Worm (Caenorhabditis elegans): ENCODE data around the gene F17E9.5.

Gene F17E9.5

DNA sequence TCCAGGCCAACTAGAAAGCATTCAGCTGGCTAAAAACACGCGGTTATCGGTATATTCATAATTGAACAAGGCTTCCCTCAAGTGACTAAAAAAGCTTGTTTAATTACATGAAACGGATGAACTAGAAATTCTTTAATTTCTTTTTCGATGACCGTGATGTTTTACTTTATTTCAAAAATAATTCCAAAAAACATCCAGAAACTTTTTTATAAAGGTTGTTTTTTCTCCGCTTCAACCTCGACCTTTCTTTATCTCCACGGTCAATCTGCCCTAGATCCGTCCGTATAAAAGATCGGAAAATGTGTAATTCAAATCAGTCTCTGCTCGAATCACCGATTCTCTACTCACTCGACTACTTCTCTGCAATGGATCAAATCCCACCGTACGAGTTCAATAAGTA, at the start of gene F17E9.5:
TSS of gene F17E9.5 (plus strand) at position 301 of the 400 bp plus-strand sequence.
- TF ChIP-seq lin-14 (GFP tag; optimal IDR thresholded peaks at IDR 0.05) = no peak
- TF ChIP-seq mdl-1 (tag; optimal IDR thresholded peaks at IDR 0.05) = no peak
- TF ChIP-seq ama-1 (optimal IDR thresholded peaks at IDR 0.05) = no peak
- no peak for TF ChIP-seq nhr-71 (tag; optimal IDR thresholded peaks at IDR 0.05)
- TF ChIP-seq ceh-82 (tag; optimal IDR thresholded peaks at IDR 0.05) = no peak
- TF ChIP-seq xbp-1 (tag; optimal IDR thresholded peaks at IDR 0.05) = no peak
- no peak for TF ChIP-seq nhr-85 (tag)
- no peak for TF ChIP-seq efl-3 (GFP tag; optimal IDR thresholded peaks at IDR 0.05)
- no peak for TF ChIP-seq elt-3 (tag; optimal IDR thresholded peaks at IDR 0.05)
- TF ChIP-seq unc-130 (tag; optimal IDR thresholded peaks at IDR 0.05) = no peak
- TF ChIP-seq mab-9 (GFP tag; IDR thresholded peaks at IDR 0.05) = no peak
- no peak for TF ChIP-seq egl-13 (tag; optimal IDR thresholded peaks at IDR 0.05)
- TF ChIP-seq nhr-19 (GFP tag; conservative IDR thresholded peaks at IDR 0.05) = no peak
- no peak for TF ChIP-seq mef-2 (tag; optimal IDR thresholded peaks at IDR 0.05)
- TF ChIP-seq nhr-84 (tag; optimal IDR thresholded peaks at IDR 0.05) = no peak
- TF ChIP-seq fkh-4 (tag; optimal IDR thresholded peaks at IDR 0.05; ENCODE audit: borderline replicate concordance) = no peak

DNA sequence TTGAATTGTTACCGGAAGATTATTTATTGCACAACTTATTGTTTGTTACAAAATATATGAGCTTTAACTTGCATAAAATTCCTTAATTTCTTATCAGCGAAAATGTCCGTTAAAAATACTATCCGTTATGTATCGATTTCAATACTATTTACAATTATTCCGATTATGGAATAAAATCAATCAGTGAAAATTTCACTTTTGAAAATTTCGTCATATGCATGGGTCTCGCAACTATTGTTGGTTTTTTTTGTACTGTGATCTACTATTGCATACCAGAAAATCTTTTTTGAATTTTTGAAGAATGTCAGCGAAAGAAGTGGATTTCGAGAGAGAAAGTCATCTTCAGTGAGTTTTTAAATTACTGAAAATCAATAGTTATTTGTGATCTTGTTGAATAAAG, 48.4 kb upstream of the F17E9.5 start, which contains the start of gene nprl-3:
TSS of gene nprl-3 (plus strand) at position 301 of the 400 bp plus-strand sequence.
- TF ChIP-seq isw-1 (GFP tag; IDR thresholded peaks at IDR 0.05) (no peak), rnt-1 (tag; optimal IDR thresholded peaks at IDR 0.05) (no peak), mef-2 (tag; optimal IDR thresholded peaks at IDR 0.05) (no peak), nhr-85 (tag) (no peak), lin-35 (GFP tag; optimal IDR thresholded peaks at IDR 0.05) (no peak), ztf-4 (tag; optimal IDR thresholded peaks at IDR 0.05) (no peak), nhr-71 (tag; optimal IDR thresholded peaks at IDR 0.05) (no peak), nhr-77 (tag; optimal IDR thresholded peaks at IDR 0.05) (no peak), alr-1 (tag; optimal IDR thresholded peaks at IDR 0.05; ENCODE audit: borderline replicate concordance) (no peak), fos-1 (tag; optimal IDR thresholded peaks at IDR 0.05) (no peak), unc-86 (tag; optimal IDR thresholded peaks at IDR 0.05) (no peak), elt-2 (tag; optimal IDR thresholded peaks at IDR 0.05) (no peak), nhr-20 (tag; optimal IDR thresholded peaks at IDR 0.05) (no peak), ztf-11 (tag; optimal IDR thresholded peaks at IDR 0.05) (no peak), pqm-1 (tag; optimal IDR thresholded peaks at IDR 0.05) (no peak), aha-1 (tag; optimal IDR thresholded peaks at IDR 0.05) (no peak), swsn-7 (tag; optimal IDR thresholded peaks at IDR 0.05) (no peak), skn-1 (tag; optimal IDR thresholded peaks at IDR 0.05) (no peak)

DNA sequence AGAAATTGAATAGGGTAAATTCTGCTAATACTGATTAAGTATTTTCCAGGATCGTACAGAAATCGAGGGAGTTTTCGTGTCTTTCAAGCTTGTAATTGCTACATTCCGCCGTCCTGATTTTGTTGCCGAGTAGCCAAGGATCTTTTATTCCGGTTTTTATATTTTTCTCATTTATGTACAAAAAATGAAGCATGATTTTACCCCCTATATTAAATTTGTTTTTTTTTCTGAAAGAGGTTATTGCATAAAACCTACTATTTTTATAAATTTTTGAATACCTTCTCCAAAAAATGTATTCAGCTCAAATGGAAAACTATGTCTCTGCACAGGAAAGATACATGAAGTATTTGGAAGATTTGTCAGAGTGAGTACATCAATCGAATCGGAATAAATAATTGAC, 46.0 kb upstream of the F17E9.5 start, which contains the start of gene F35H10.6:
TSS of gene F35H10.6 (plus strand) at position 301 of the 400 bp plus-strand sequence.
- TF ChIP-seq Y116A8C.19 (tag; optimal IDR thresholded peaks at IDR 0.05; ENCODE audit: borderline replicate concordance) (no peak), pax-3 (tag; optimal IDR thresholded peaks at IDR 0.05) (no peak), ama-1 (optimal IDR thresholded peaks at IDR 0.05) (no peak), pag-3 (tag; optimal IDR thresholded peaks at IDR 0.05; ENCODE audit: borderline replicate concordance, insufficient read depth) (no peak), hlh-4 (tag; optimal IDR thresholded peaks at IDR 0.05) (no peak), elt-2 (tag; optimal IDR thresholded peaks at IDR 0.05) (no peak), isw-1 (GFP tag; IDR thresholded peaks at IDR 0.05) (no peak), ceh-8 (GFP tag; optimal IDR thresholded peaks at IDR 0.05) (no peak), zip-4 (GFP tag; optimal IDR thresholded peaks at IDR 0.05) (no peak), egl-27 (tag; optimal IDR thresholded peaks at IDR 0.05) (no peak), alr-1 (tag; optimal IDR thresholded peaks at IDR 0.05; ENCODE audit: borderline replicate concordance) (no peak), lin-35 (GFP tag; optimal IDR thresholded peaks at IDR 0.05) (no peak), nhr-28 (tag; optimal IDR thresholded peaks at IDR 0.05) (no peak), F16B12.6 (tag; optimal IDR thresholded peaks at IDR 0.05) (no peak), nhr-20 (tag; optimal IDR thresholded peaks at IDR 0.05) (no peak), ces-1 (GFP tag; optimal IDR thresholded peaks at IDR 0.05) (no peak), elt-3 (tag; optimal IDR thresholded peaks at IDR 0.05) (no peak), nhr-11 (tag; optimal IDR thresholded peaks at IDR 0.05) (no peak), lin-13 (GFP tag; optimal IDR thresholded peaks at IDR 0.05) (no peak)
